Fruit fly (Drosophila melanogaster): Measurements from ENCODE around the gene CG7164.
"Not testable (repeated sequence)": the region's sequence is repeated elsewhere in the genome, so short reads cannot be mapped to it uniquely, and the experiment has no call there.

The CG7164 gene

DNA sequence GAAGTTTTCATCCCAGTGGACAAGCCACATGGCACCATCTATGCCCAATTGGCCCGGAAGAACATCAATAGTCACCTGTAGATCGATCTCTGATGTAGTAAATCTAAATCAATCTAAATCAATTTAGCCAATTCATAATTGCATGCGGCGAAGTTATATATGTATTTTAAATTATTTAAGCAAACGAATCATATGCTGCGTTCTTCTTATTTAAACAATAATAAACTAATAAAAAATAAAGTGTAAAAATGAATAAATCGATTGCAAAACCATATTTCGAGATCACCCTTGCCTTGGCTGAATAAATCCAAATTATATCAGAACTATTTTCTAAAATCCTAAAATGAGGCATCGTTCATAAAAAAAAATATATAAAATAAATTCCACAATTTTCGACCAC is at the start of gene CG7164:
Gene CG7164 (plus strand): TSS at position 301 of the 400 bp plus-strand sequence.
- TF ChIP-seq CG17801 (GFP tag; optimal IDR thresholded peaks at IDR 0.05; ENCODE audit: partially characterized antibody), result no peak

DNA sequence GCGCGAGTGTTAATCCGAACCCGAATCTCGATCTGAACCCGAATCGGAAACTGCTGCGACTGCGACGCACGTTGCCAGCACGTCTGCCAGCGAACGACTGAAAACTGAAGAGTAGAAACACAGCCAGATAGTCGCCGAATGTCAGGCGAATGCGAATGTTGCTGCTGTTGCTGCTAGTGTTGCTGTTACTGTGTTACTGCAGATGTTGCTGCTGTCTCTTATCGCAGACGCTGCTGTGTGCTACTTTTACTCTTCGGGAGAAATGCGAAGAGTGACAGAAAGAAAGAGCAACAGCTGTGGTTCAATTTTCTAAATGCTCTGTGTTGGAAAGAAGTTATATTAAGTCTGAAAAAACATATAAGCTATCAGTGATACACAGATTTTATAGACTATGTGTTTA is 48.7 kb upstream of the CG7164 start, which contains the start of gene CG13796:
Gene CG13796 (minus strand): TSS at position 101 of the 400 bp plus-strand sequence.
- not testable (repeated sequence) for TF ChIP-seq CG17801 (GFP tag; optimal IDR thresholded peaks at IDR 0.05; ENCODE audit: partially characterized antibody)

DNA sequence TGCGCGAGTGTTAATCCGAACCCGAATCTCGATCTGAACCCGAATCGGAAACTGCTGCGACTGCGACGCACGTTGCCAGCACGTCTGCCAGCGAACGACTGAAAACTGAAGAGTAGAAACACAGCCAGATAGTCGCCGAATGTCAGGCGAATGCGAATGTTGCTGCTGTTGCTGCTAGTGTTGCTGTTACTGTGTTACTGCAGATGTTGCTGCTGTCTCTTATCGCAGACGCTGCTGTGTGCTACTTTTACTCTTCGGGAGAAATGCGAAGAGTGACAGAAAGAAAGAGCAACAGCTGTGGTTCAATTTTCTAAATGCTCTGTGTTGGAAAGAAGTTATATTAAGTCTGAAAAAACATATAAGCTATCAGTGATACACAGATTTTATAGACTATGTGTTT is 42.6 kb upstream of the CG7164 start, which contains the start of gene CG31904:
Gene CG31904 (minus strand): TSS at position 101 of the 400 bp plus-strand sequence.
- not testable (repeated sequence) for TF ChIP-seq CG17801 (GFP tag; optimal IDR thresholded peaks at IDR 0.05; ENCODE audit: partially characterized antibody)

DNA sequence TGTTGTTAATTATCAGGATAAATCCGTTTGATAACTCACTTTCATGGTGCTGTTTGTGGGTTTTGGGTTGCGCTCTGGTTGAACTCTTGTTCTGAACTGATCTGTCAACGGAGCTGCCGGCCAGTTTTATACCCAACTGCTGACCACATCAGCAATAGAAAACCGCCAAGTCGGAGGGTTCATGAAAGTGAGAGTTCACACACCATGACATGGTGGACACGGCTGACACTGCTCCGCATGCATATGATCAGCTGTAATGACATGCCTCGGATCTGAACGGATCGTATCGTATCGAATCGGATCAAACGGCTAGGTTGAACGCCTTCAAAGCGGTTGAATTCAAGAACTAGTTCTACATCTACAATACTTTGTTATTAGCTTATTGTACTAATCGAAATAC is 39.8 kb upstream of the CG7164 start, which contains the start of gene Acp1:
Gene Acp1 (minus strand): TSS at position 101 of the 400 bp plus-strand sequence.
- TF ChIP-seq CG17801 (GFP tag; optimal IDR thresholded peaks at IDR 0.05; ENCODE audit: partially characterized antibody), result no peak

dm6 chr2L:7744208-7744607 is 37.1 kb upstream of the CG7164 start:
- no peak for TF ChIP-seq CG17801 (GFP tag; optimal IDR thresholded peaks at IDR 0.05; ENCODE audit: partially characterized antibody)

DNA sequence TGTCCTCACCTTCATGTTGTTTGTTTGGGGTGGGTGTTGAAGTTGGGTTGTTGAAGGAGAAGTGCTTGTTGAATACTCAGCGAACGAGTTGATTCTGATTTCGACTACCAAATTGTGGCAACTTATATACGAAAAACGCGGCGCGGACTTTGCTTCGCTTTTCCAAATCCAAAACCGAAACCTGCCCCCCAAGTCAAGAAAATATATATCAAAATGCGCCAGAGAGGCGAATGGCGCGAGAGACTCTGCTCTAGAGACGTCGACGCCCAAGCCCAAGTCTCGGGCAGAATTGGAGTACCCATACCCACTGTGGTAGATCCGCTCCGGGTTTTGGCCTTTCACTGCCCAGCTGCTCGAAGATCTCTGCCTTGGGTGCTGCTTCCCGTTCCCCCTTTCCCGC is 36.5 kb upstream of the CG7164 start, which contains the start of gene CG7214:
Gene CG7214 (minus strand): TSS at position 101 of the 400 bp plus-strand sequence.
- TF ChIP-seq CG17801 (GFP tag; optimal IDR thresholded peaks at IDR 0.05; ENCODE audit: partially characterized antibody), result no peak

DNA sequence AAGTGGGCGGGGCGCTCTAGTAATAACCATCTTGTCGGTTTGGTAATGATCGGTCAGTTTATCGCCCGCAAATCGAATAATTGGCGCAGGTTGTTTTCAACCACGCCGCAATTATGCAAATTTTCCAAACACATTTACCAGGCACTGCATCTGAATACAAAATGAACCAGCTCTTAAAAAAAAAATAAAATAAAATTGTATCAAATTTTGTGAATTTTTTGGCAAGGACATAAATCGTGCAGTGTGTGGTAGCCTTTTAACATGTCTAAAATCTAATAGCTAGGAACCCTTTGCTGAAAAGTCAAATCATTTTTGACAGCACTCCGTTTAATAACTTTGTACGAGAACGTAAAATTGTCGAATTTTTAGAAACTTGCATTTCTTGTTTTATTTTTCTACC is 34.3 kb upstream of the CG7164 start, which contains the start of gene ATPsynGL:
Gene ATPsynGL (plus strand): TSS at position 301 of the 400 bp plus-strand sequence.
- no peak for TF ChIP-seq CG17801 (GFP tag; optimal IDR thresholded peaks at IDR 0.05; ENCODE audit: partially characterized antibody)

DNA sequence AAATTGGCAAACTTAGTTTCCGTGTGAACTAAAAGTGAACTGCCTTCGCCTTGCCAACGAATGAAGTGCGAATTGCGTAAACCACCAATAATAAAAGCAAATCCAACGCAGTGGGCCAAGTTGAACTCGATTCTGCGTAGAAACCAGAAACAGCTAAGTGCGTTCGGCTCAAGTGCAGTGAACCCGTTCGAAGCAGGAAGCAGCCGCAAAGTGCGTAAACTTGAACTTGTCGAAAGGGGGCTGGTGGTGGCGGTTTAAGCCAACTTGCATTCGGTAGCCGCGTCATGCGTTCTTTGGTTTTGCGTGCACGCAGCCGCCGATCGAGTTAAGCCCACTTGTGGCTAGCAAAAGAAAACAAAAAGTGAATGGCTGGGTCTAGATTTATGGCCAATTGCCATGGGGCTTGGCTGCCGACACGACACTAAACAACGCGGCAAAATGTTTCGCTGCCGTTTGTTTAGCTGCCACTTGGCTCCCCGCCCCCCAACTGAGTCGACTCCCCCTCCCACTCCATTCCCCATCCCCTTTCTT is 30.6 kb upstream of the CG7164 start:
- no peak for TF ChIP-seq CG17801 (GFP tag; optimal IDR thresholded peaks at IDR 0.05; ENCODE audit: partially characterized antibody)

dm6 chr2L:7753086-7753485 is 28.2 kb upstream of the CG7164 start, which contains the start of gene CG7203:
Gene CG7203, minus strand, starts transcription at chr2L:7753186.
- TF ChIP-seq CG17801 (GFP tag; optimal IDR thresholded peaks at IDR 0.05; ENCODE audit: partially characterized antibody), result no peak

DNA sequence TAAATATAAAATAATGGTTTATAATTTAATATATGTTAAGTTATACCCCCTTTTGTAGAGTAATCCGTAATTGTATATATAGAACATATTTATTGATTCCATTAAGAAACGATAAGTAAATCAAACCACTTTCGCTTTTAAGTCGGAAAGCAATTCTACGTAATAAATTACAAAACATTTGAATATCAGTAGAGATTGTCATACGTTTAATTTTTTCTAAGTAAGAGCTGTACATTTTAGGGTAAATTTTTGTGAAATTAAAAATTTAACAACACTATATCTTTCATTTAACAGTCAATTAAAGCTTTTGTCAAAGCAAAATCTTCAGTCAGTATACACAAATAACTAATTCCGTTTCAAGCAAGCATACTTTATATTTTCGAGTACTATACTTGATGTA is 27.4 kb upstream of the CG7164 start, which contains the start of gene CG46025:
Gene CG46025 (plus strand): TSS at position 301 of the 400 bp plus-strand sequence.
- no peak for TF ChIP-seq CG17801 (GFP tag; optimal IDR thresholded peaks at IDR 0.05; ENCODE audit: partially characterized antibody)

dm6 chr2L:7754539-7754938 is 26.7 kb upstream of the CG7164 start:
- TF ChIP-seq CG17801 (GFP tag; optimal IDR thresholded peaks at IDR 0.05; ENCODE audit: partially characterized antibody), result no peak

dm6 chr2L:7756835-7757234 is 24.4 kb upstream of the CG7164 start:
- no peak for TF ChIP-seq CG17801 (GFP tag; optimal IDR thresholded peaks at IDR 0.05; ENCODE audit: partially characterized antibody)

DNA sequence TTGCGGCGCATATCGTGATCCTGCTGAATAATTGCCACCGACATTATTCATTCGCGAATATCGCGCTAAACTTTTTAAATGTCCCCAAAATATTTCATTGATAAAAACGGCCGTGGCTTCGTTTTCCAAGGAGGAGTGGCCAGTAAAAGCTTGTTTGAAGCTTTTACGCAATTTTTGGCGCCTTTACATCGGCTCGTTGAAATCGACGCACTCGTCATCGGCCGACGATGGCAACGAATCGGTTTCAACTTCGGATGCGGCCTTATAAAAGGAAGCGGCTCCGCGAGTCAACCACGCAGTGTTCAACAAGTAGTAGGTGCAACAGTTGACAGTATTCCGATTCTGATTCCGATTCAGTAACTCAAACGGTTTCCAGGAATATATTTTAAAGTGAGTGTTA is 13.9 kb upstream of the CG7164 start, which contains the start of gene CG7191:
Gene CG7191 (plus strand): TSS at position 301 of the 400 bp plus-strand sequence.
- TF ChIP-seq CG17801 (GFP tag; optimal IDR thresholded peaks at IDR 0.05; ENCODE audit: partially characterized antibody), result no peak

- no peak for TF ChIP-seq CG17801 (GFP tag; optimal IDR thresholded peaks at IDR 0.05; ENCODE audit: partially characterized antibody)
Measured at dm6 chr2L:7771891-7772290, 9.4 kb upstream of the CG7164 start.

- no peak for TF ChIP-seq CG17801 (GFP tag; optimal IDR thresholded peaks at IDR 0.05; ENCODE audit: partially characterized antibody)
Measured at dm6 chr2L:7775260-7775659, 6.0 kb upstream of the CG7164 start.

dm6 chr2L:7777979-7778692 is 3.1 kb upstream of the CG7164 start, which contains the start of gene CG7179:
Gene CG7179, minus strand, starts transcription at chr2L:7778029.
- TF ChIP-seq CG17801 (GFP tag; optimal IDR thresholded peaks at IDR 0.05; ENCODE audit: partially characterized antibody), result no peak

All from ovary, adult (tissue).